Worm (Caenorhabditis elegans) whole organism, L4 larva: ENCODE data around the gene fox-1.

Experiments
- daf-19 ChIP-seq: fragments of 200-800 bp; sonication (Bioruptor generic); conservative IDR thresholded peaks from 2 replicates; pipeline ENCODE4 v1.3.6; 2022; ENCODE audit warnings: missing genetic modification characterization, missing compliant biosample characterization
- duxl-1 ChIP-seq: sonication (generic microtip); optimal IDR thresholded peaks from 2 replicates; lab custom pipeline; 2016; ENCODE audit warnings: mild to moderate bottlenecking, missing genetic modification characterization, moderate library complexity, missing compliant biosample characterization; ENCODE audit not compliant: poor library complexity
- dve-1 ChIP-seq: sonication (generic microtip); optimal IDR thresholded peaks from 2 replicates; lab custom pipeline; 2017; ENCODE audit warnings: antibody characterized with exemption, mild to moderate bottlenecking, missing genetic modification characterization, missing compliant biosample characterization; ENCODE audit not compliant: insufficient read depth
- mxl-3 ChIP-seq: fragments of 200-800 bp; sonication (Bioruptor generic); optimal IDR thresholded peaks from 2 replicates; lab custom pipeline; 2018; ENCODE audit warnings: mild to moderate bottlenecking, missing genetic modification characterization, missing compliant biosample characterization
- unc-62 ChIP-seq, 3 experiments: fragments of 150-350 bp in 1 of 3; sonication (generic microtip); optimal IDR thresholded peaks in 2 of 3; peaks in 1 of 3; 1 replicate in 1 of 3; 2 replicates in 2 of 3; lab custom pipeline; 2014 to 2017; ENCODE audit warnings: missing biosample characterization in 3 of 3, missing genetic modification characterization in 3 of 3, missing genetic modification reagents in 3 of 3, missing genotype in 1 of 3

ce11 chrX:2439728-2440127, 20.0 kb downstream of the fox-1 start:
- TF ChIP-seq duxl-1 (tag; lab: Kevin White, UChicago) = no peak
- no peak for TF ChIP-seq dve-1 (tag; lab: Kevin White, UChicago)
- TF ChIP-seq daf-19 = no peak
- TF ChIP-seq mxl-3 (GFP tag; lab: Kevin White, UChicago) = no peak
- TF ChIP-seq unc-62 (GFP tag; optimal IDR thresholded peaks at IDR 0.05 in 1 of 2; lab: Kevin White, UChicago) = no peak
- TF ChIP-seq unc-62 (tag; optimal IDR thresholded peaks at IDR 0.05; lab: Kevin White, UChicago) = no peak
